Worm (Caenorhabditis elegans) whole organism, L4 larva: ENCODE results near the gene F01G10.5.

Experiments
- F49E8.2 ChIP-seq: sonication (generic microtip); optimal IDR thresholded peaks from 2 replicates; lab custom pipeline; 2016; ENCODE audit warnings: missing compliant biosample characterization, mild to moderate bottlenecking, missing genetic modification characterization, borderline replicate concordance
- R02D3.7 ChIP-seq: fragments of 150-350 bp; sonication (generic microtip); optimal IDR thresholded peaks from 3 replicates; lab custom pipeline; 2014; ENCODE audit warnings: missing biosample characterization, missing genetic modification characterization
- T20F7.1 ChIP-seq: fragments of 200-800 bp; sonication (Bioruptor generic); optimal IDR thresholded peaks from 2 replicates; lab custom pipeline; 2018; ENCODE audit warnings: mild to moderate bottlenecking, missing genetic modification characterization, missing compliant biosample characterization
- ZK337.2 ChIP-seq: fragments of 200-800 bp; sonication (Bioruptor generic); IDR thresholded peaks from 2 replicates; pipeline ENCODE4 v1.3.6; 2022; ENCODE audit warnings: missing genetic modification reagents, missing genetic modification characterization, missing compliant biosample characterization
- ZK546.5 ChIP-seq, 2 experiments: sonication (generic microtip); optimal IDR thresholded peaks; 2 replicates each; lab custom pipeline; 2017; ENCODE audit warnings: missing biosample characterization in 2 of 2, missing genetic modification characterization in 2 of 2
- aha-1 ChIP-seq: fragments of 150-350 bp; peaks from one replicate; lab custom pipeline; 2014; ENCODE audit warnings: missing biosample characterization, missing genetic modification characterization
- ama-1 ChIP-seq: fragments of 150-350 bp; optimal IDR thresholded peaks from 2 replicates; lab custom pipeline; 2014; ENCODE audit warnings: inconsistent platforms, mixed read lengths
- arid-1 ChIP-seq: fragments of 200-800 bp; sonication (Bioruptor generic); conservative IDR thresholded peaks from 2 replicates; pipeline ENCODE4 v1.3.6; 2022; ENCODE audit warnings: missing genetic modification reagents, missing genetic modification characterization, missing compliant biosample characterization
- ceh-20 ChIP-seq: fragments of 200-800 bp; sonication (Bioruptor generic); IDR thresholded peaks from 2 replicates; pipeline ENCODE4 v1.3.6; 2022; ENCODE audit warnings: missing genetic modification reagents, missing genetic modification characterization, missing compliant biosample characterization
- ceh-82 ChIP-seq: sonication (generic microtip); optimal IDR thresholded peaks from 2 replicates; lab custom pipeline; 2017; ENCODE audit warnings: missing biosample characterization, missing genetic modification characterization
- daf-16 ChIP-seq, 3 experiments: sonication (generic microtip); optimal IDR thresholded peaks; 2 replicates each; lab custom pipeline; 2016 to 2017; ENCODE audit warnings: missing genetic modification characterization in 3 of 3, missing genetic modification reagents in 3 of 3, mild to moderate bottlenecking in 2 of 3, missing compliant biosample characterization in 2 of 3, missing biosample characterization in 1 of 3, moderate library complexity in 1 of 3
- dmd-6 ChIP-seq: fragments of 200-800 bp; sonication (Bioruptor generic); IDR thresholded peaks from 2 replicates; pipeline ENCODE4 v1.3.6; 2022; ENCODE audit warnings: missing genetic modification reagents, missing genetic modification characterization, missing compliant biosample characterization
- dpl-1 ChIP-seq: fragments of 150-350 bp; optimal IDR thresholded peaks from 2 replicates; lab custom pipeline; 2014; ENCODE audit warnings: missing biosample characterization, missing genetic modification reagents, missing genetic modification characterization
- dve-1 ChIP-seq: sonication (generic microtip); optimal IDR thresholded peaks from 2 replicates; lab custom pipeline; 2017; ENCODE audit warnings: antibody characterized with exemption, mild to moderate bottlenecking, missing genetic modification characterization, missing compliant biosample characterization; ENCODE audit not compliant: insufficient read depth
- egl-43 ChIP-seq: fragments of 200-800 bp; sonication (Bioruptor generic); IDR thresholded peaks from 2 replicates; pipeline ENCODE4 v1.3.6; 2022; ENCODE audit warnings: missing genetic modification reagents, missing genetic modification characterization, missing compliant biosample characterization
- hif-1 ChIP-seq, 2 experiments: sonication (generic microtip); optimal IDR thresholded peaks; 2 replicates each; lab custom pipeline; 2016 to 2017; ENCODE audit warnings: missing compliant biosample characterization in 2 of 2, missing genetic modification characterization in 2 of 2, missing genetic modification reagents in 2 of 2, missing genotype in 2 of 2, mild to moderate bottlenecking in 1 of 2
- hlh-11 ChIP-seq: fragments of 200-800 bp; sonication (Bioruptor generic); optimal IDR thresholded peaks from 2 replicates; lab custom pipeline; 2018; ENCODE audit warnings: mild to moderate bottlenecking, missing genetic modification characterization, missing compliant biosample characterization
- hlh-30 ChIP-seq: sonication (generic microtip); optimal IDR thresholded peaks from 2 replicates; lab custom pipeline; 2017; ENCODE audit warnings: antibody characterized with exemption, mild to moderate bottlenecking, missing genetic modification characterization, missing compliant biosample characterization; ENCODE audit not compliant: insufficient read depth
- hmg-1.1 ChIP-seq: fragments of 200-800 bp; sonication (Bioruptor generic); IDR thresholded peaks from 2 replicates; pipeline ENCODE4 v1.3.6; 2022; ENCODE audit warnings: missing genetic modification reagents, missing genetic modification characterization, missing compliant biosample characterization
- lim-7 ChIP-seq: fragments of 200-800 bp; sonication (Bioruptor generic); IDR thresholded peaks from 2 replicates; pipeline ENCODE4 v1.3.6; 2022; ENCODE audit warnings: missing genetic modification characterization, missing compliant biosample characterization
- lin-1 ChIP-seq: fragments of 200-800 bp; sonication (Bioruptor generic); IDR thresholded peaks from 2 replicates; pipeline ENCODE4 v1.3.6; 2022; ENCODE audit warnings: missing genetic modification reagents, missing genetic modification characterization, missing compliant biosample characterization
- lin-13 ChIP-seq: fragments of 150-350 bp; optimal IDR thresholded peaks from 2 replicates; lab custom pipeline; 2014; ENCODE audit warnings: missing biosample characterization, missing genetic modification reagents, missing genetic modification characterization
- lin-15B ChIP-seq: fragments of 150-350 bp; sonication (generic microtip); optimal IDR thresholded peaks from 3 replicates; lab custom pipeline; 2014; ENCODE audit warnings: missing biosample characterization, missing genetic modification characterization
- lin-39 ChIP-seq: fragments of 150-350 bp; optimal IDR thresholded peaks from 2 replicates; lab custom pipeline; 2014; ENCODE audit warnings: missing biosample characterization, missing genetic modification reagents, missing genetic modification characterization
- lir-3 ChIP-seq: sonication (generic microtip); optimal IDR thresholded peaks from 2 replicates; lab custom pipeline; 2016; ENCODE audit warnings: mild to moderate bottlenecking, missing genetic modification characterization, missing compliant biosample characterization
- lsy-2 ChIP-seq, 2 experiments: fragments of 150-350 bp in 1 of 2; sonication (generic microtip) in 1 of 2; optimal IDR thresholded peaks; 2 replicates each; lab custom pipeline; 2014 to 2017; ENCODE audit warnings: missing biosample characterization in 2 of 2, missing genetic modification characterization in 2 of 2
- madf-5 ChIP-seq, 2 experiments: fragments of 200-800 bp; sonication (Bioruptor generic); IDR thresholded peaks; 2 replicates each; pipeline ENCODE4 v1.3.6; 2022; ENCODE audit warnings: missing compliant biosample characterization in 2 of 2, missing genetic modification characterization in 2 of 2
- mdl-1 ChIP-seq, 2 experiments: fragments of 150-350 bp in 1 of 2; sonication (generic microtip) in 1 of 2; optimal IDR thresholded peaks; 2 replicates each; lab custom pipeline; 2014 to 2017; ENCODE audit warnings: missing biosample characterization in 2 of 2, missing genetic modification characterization in 2 of 2
- mes-2 ChIP-seq: sonication (generic microtip); optimal IDR thresholded peaks from 2 replicates; lab custom pipeline; 2016; ENCODE audit warnings: missing genotype, mild to moderate bottlenecking, missing genetic modification characterization, missing compliant biosample characterization; ENCODE audit not compliant: poor library complexity, severe bottlenecking
- mxl-3 ChIP-seq: fragments of 200-800 bp; sonication (Bioruptor generic); optimal IDR thresholded peaks from 2 replicates; lab custom pipeline; 2018; ENCODE audit warnings: mild to moderate bottlenecking, missing genetic modification characterization, missing compliant biosample characterization
- nhr-11 ChIP-seq: fragments of 150-350 bp; optimal IDR thresholded peaks from 2 replicates; lab custom pipeline; 2014; ENCODE audit warnings: missing biosample characterization, missing genetic modification characterization
- nhr-237 ChIP-seq: sonication (generic microtip); optimal IDR thresholded peaks from 2 replicates; lab custom pipeline; 2017; ENCODE audit warnings: missing biosample characterization, missing genetic modification characterization
- nhr-25 ChIP-seq: sonication (generic microtip); optimal IDR thresholded peaks from 2 replicates; lab custom pipeline; 2017; ENCODE audit warnings: missing genetic modification characterization, mild to moderate bottlenecking, missing compliant biosample characterization, antibody characterized with exemption, moderate library complexity, borderline replicate concordance; ENCODE audit not compliant: insufficient read depth
- nhr-28 ChIP-seq: fragments of 150-350 bp; optimal IDR thresholded peaks from 2 replicates; lab custom pipeline; 2014; ENCODE audit warnings: missing biosample characterization, missing genetic modification characterization
- nhr-42 ChIP-seq: fragments of 200-800 bp; sonication (Bioruptor generic); IDR thresholded peaks from 2 replicates; pipeline ENCODE4 v1.3.6; 2022; ENCODE audit warnings: missing genetic modification characterization, missing compliant biosample characterization
- nhr-6 ChIP-seq: fragments of 150-350 bp; optimal IDR thresholded peaks from 2 replicates; lab custom pipeline; 2014; ENCODE audit warnings: missing biosample characterization, missing genetic modification characterization
- php-3 ChIP-seq: fragments of 200-800 bp; sonication (Bioruptor generic); IDR thresholded peaks from 2 replicates; pipeline ENCODE4 v1.3.6; 2022; ENCODE audit warnings: missing genetic modification reagents, missing genetic modification characterization, missing compliant biosample characterization
- rbr-2 ChIP-seq: sonication (generic microtip); optimal IDR thresholded peaks from 2 replicates; lab custom pipeline; 2016; ENCODE audit warnings: missing genotype, missing genetic modification characterization, missing compliant biosample characterization
- saeg-2 ChIP-seq: fragments of 200-800 bp; sonication (Bioruptor generic); IDR thresholded peaks from 2 replicates; pipeline ENCODE4 v1.3.6; 2022; ENCODE audit warnings: missing genetic modification reagents, missing genetic modification characterization, missing compliant biosample characterization
- skn-1 ChIP-seq: fragments of 150-350 bp; optimal IDR thresholded peaks from 2 replicates; lab custom pipeline; 2014; ENCODE audit warnings: missing biosample characterization, missing genetic modification characterization
- snpc-4 ChIP-seq: fragments of 150-350 bp; optimal IDR thresholded peaks from 2 replicates; lab custom pipeline; 2014; ENCODE audit warnings: missing biosample characterization, missing genetic modification characterization
- tag-97 ChIP-seq: fragments of 200-800 bp; sonication (Bioruptor generic); IDR thresholded peaks from 2 replicates; pipeline ENCODE4 v1.3.6; 2022; ENCODE audit warnings: missing genetic modification characterization, missing compliant biosample characterization
- unc-62 ChIP-seq, 3 experiments: fragments of 150-350 bp in 1 of 3; sonication (generic microtip); optimal IDR thresholded peaks in 2 of 3; peaks in 1 of 3; 1 replicate in 1 of 3; 2 replicates in 2 of 3; lab custom pipeline; 2014 to 2017; ENCODE audit warnings: missing biosample characterization in 3 of 3, missing genetic modification characterization in 3 of 3, missing genetic modification reagents in 3 of 3, missing genotype in 1 of 3
- zip-11 ChIP-seq: fragments of 200-800 bp; sonication (Bioruptor generic); IDR thresholded peaks from 2 replicates; pipeline ENCODE4 v1.3.6; 2022; ENCODE audit warnings: missing genetic modification characterization, missing compliant biosample characterization
- ztf-11 ChIP-seq: fragments of 150-350 bp; optimal IDR thresholded peaks from 2 replicates; lab custom pipeline; 2014; ENCODE audit warnings: missing biosample characterization, missing genetic modification characterization

Gene F01G10.5

DNA sequence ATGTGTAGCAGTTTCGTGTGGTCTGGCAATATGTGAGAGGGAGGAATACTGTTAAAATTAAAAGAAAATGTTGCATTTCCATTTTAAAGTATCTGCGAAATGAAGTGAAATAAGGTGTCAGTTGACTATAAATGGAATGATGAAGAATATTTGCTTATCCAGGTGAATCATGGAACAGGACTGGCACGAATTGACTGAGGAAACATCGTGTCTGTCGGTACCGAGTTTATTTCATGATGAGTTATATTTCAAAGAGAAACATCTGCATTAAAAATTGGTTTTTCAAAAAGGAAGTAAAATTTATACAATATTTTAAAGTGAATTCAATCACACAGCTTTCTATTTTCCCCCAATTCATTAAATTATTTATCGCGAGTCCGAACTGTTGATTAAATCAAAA lies 3.3 kb downstream of the F01G10.5 start, which contains the start of gene F01G10.6:
Gene F01G10.6, minus strand, starts transcription at position 101 of the 400 bp plus-strand sequence.
- TF ChIP-seq R02D3.7 (tag; lab: Kevin White, UChicago) (no peak), nhr-237 (tag; lab: Kevin White, UChicago) (no peak), dve-1 (no peak), lin-39 (no peak), hif-1 (tag; optimal IDR thresholded peaks at IDR 0.05; lab: Kevin White, UChicago) (no peak), mdl-1 (tag; optimal IDR thresholded peaks at IDR 0.05; lab: Kevin White, UChicago) (no peak), nhr-6 (tag; lab: Kevin White, UChicago) (no peak), ama-1 (no peak), zip-11 (GFP tag; lab: Robert Waterston, UW) (no peak), lin-1 (no peak), saeg-2 (GFP tag; lab: Robert Waterston, UW) (no peak)

DNA sequence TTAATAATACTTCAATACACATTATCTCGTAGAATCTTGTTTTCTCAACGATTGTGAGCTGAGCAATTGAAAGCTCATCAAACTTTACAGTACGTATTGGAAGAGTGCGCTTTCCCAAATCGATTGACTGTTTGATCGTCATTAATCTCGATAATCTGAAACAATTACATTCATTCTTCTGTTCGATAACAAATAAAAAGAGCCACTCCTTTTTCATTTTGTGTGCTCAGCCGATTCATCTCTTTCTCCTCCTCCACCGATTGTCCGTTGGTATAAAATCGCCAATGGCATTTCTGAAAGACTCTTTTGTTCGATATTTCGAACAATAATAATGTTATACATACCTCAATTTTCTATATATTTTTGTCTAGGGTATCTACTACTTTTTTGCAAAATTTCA lies 7.1 kb downstream of the F01G10.5 start, which contains the start of gene nas-12:
Gene nas-12, plus strand, starts transcription at position 301 of the 400 bp plus-strand sequence.
- TF ChIP-seq ZK546.5 (tag; optimal IDR thresholded peaks at IDR 0.05; lab: Kevin White, UChicago) (no peak), ceh-82 (tag; lab: Kevin White, UChicago) (no peak), nhr-42 (GFP tag; lab: Robert Waterston, UW) (no peak), lim-7 (GFP tag; lab: Robert Waterston, UW) (no peak), madf-5 (GFP tag; IDR thresholded peaks at IDR 0.05; lab: Robert Waterston, UW) (no peak), snpc-4 (no peak), F49E8.2 (tag; lab: Kevin White, UChicago) (no peak)

DNA sequence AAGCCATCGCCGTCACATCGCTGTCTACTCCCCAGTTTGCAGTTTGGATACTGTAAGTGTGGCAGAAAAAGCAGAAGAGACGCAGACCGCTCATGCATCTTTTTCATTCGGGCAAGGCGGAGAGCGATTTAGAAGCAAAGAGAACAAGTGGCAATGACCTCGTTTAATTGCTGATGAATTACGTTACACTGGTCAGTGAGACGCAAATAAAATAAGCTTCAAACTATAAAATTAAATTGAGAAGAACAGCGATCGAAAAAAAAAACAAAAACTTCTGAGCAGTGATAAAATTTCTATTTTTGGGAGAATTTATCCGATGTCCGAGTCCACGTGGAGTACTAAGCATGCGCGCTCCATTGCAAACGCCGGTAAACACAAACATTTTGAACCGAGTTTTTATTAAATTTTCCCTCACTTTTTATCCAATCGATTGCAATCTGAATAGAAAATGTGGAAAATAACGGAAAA lies 8.7 kb downstream of the F01G10.5 start, which contains the start of gene C24F3.2:
Gene C24F3.2, plus strand, starts transcription at position 418 of the 468 bp plus-strand sequence.
- peak; percentile 52 for TF ChIP-seq rbr-2
- no peak for TF ChIP-seq T20F7.1 (GFP tag; lab: Kevin White, UChicago)
- no peak for TF ChIP-seq ceh-20 (GFP tag; lab: Robert Waterston, UW)
- peak; percentile 75 for TF ChIP-seq dpl-1
- TF ChIP-seq hlh-30 (tag; lab: Kevin White, UChicago): peak; percentile 58
- 0 out of 2 replicates have a peak, but pooled peaks have one; percentile 20 for TF ChIP-seq php-3 (GFP tag; lab: Robert Waterston, UW)
- TF ChIP-seq mes-2 (tag; lab: Kevin White, UChicago): peak; percentile 57
- no peak for TF ChIP-seq egl-43 (GFP tag; lab: Robert Waterston, UW)
- peak; percentile 36 for TF ChIP-seq nhr-11 (tag; lab: Kevin White, UChicago)
- TF ChIP-seq arid-1 (GFP tag; lab: Robert Waterston, UW): 0 out of 2 replicates have a peak, but pooled peaks have one; percentile 38
- TF ChIP-seq nhr-25 (tag; lab: Kevin White, UChicago): peak; percentile 58
- no peak for TF ChIP-seq ZK337.2
- peak; percentile 95 for TF ChIP-seq aha-1 (tag; lab: Kevin White, UChicago)
- TF ChIP-seq lsy-2 (tag; optimal IDR thresholded peaks at IDR 0.05; lab: Kevin White, UChicago): peak; percentile 79 to 97
- TF ChIP-seq skn-1 (tag; lab: Kevin White, UChicago): no peak
- peak; percentile 57 for TF ChIP-seq nhr-28 (tag; lab: Kevin White, UChicago)
- peak; percentile 48; the same call in 1 of the 2 replicates for TF ChIP-seq dmd-6 (GFP tag; lab: Robert Waterston, UW)
- TF ChIP-seq zip-11 (GFP tag; lab: Robert Waterston, UW): no peak
- TF ChIP-seq unc-62 (GFP tag; optimal IDR thresholded peaks at IDR 0.05 in 1 of 2; lab: Kevin White, UChicago): peak in 1 of 2 experiments; percentile 98
- no peak for TF ChIP-seq unc-62 (tag; optimal IDR thresholded peaks at IDR 0.05; lab: Kevin White, UChicago)
- peak; percentile 7 for TF ChIP-seq nhr-6 (tag; lab: Kevin White, UChicago)
- TF ChIP-seq lir-3 (tag; lab: Kevin White, UChicago): no peak
- peak in 1 of 2 experiments; percentile 7 for TF ChIP-seq daf-16 (GFP tag; optimal IDR thresholded peaks at IDR 0.05; lab: Kevin White, UChicago)
- peak; percentile 45 for TF ChIP-seq daf-16 (tag; optimal IDR thresholded peaks at IDR 0.05; lab: Kevin White, UChicago)
- TF ChIP-seq mxl-3: peak; percentile 88
- TF ChIP-seq ztf-11: no peak
- no peak for TF ChIP-seq tag-97 (GFP tag; lab: Robert Waterston, UW)
- TF ChIP-seq hlh-11: peak; percentile 81
- no peak for TF ChIP-seq lin-15B
- TF ChIP-seq lin-13 (GFP tag; lab: Kevin White, UChicago): no peak
- peak; percentile 68 for TF ChIP-seq hmg-1.1 (GFP tag; lab: Robert Waterston, UW)
- TF ChIP-seq, all 104 proteins: peak for 18
